Fruit fly (Drosophila melanogaster): ENCODE results near the gene Cp19.

The Cp19 gene

DNA sequence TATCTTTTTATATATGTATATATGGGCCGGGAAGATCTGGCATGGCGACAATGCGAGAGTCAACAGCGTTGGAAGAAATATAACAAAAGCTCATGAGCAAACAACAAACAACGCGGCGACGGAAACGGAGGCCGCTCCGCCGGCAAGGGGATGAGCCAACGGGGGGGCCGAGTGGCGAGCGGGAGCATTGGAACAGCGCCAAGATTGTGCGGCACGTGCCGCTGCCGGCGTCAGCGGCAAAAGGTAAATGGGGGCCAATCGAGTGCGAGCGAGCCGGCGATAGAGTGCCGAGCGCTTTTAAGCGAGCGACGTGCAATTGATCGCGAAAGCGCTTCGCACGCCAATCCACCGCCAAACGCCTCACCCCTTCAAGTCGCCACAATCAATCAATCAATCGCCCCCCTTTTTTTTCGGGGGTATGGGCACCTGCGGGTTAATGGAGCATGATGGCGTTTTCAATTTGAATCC lies 33.1 kb upstream of the Cp19 start (continued):
- TF ChIP-seq CG31365 (tag; optimal IDR thresholded peaks at IDR 0.05) (peak; percentile 22), CG11456 (GFP tag; IDR thresholded peaks at IDR 0.05) (peak; percentile 64; the same call in 2 of the 3 replicates), CG3838 (GFP tag; optimal IDR thresholded peaks at IDR 0.05) (peak; percentile 16), Ptx1 (GFP tag; IDR thresholded peaks at IDR 0.05) (no peak), Asciz (GFP tag; optimal IDR thresholded peaks at IDR 0.05) (peak; percentile 79), CG2889 (GFP tag; IDR thresholded peaks at IDR 0.05) (no peak), CG17802 (tag; optimal IDR thresholded peaks at IDR 0.05) (peak; percentile 20), fd64A (GFP tag; optimal IDR thresholded peaks at IDR 0.05) (peak; percentile 86), CG7963 (GFP tag; IDR thresholded peaks at IDR 0.05; ENCODE audit: partially characterized antibody) (no peak), GATAe (GFP tag; conservative IDR thresholded peaks at IDR 0.05) (peak; percentile 67), CG1832 (GFP tag; optimal IDR thresholded peaks at IDR 0.05) (peak; percentile 69), CG1529 (GFP tag; optimal IDR thresholded peaks at IDR 0.05) (peak; percentile 76), CG15479 (GFP tag; optimal IDR thresholded peaks at IDR 0.05) (no peak), CG11093 (GFP tag; IDR thresholded peaks at IDR 0.05) (peak; percentile 13; the same call in 1 of the 3 replicates), run (tag; optimal IDR thresholded peaks at IDR 0.05) (peak; percentile 20), CG17912 (GFP tag; optimal IDR thresholded peaks at IDR 0.05) (peak; percentile 75), inv (GFP tag; IDR thresholded peaks at IDR 0.05; ENCODE audit: partially characterized antibody) (no peak), Side (GFP tag; optimal IDR thresholded peaks at IDR 0.05) (peak; percentile 40), CG14860 (GFP tag; IDR thresholded peaks at IDR 0.05; ENCODE audit: partially characterized antibody) (no peak), wek (GFP tag; optimal IDR thresholded peaks at IDR 0.05) (peak; percentile 61), crc (GFP tag; optimal IDR thresholded peaks at IDR 0.05) (peak; percentile 7), Gsc (GFP tag; IDR thresholded peaks at IDR 0.05) (no peak), CG13624 (GFP tag; optimal IDR thresholded peaks at IDR 0.05) (peak; percentile 60), CG4820 (GFP tag; optimal IDR thresholded peaks at IDR 0.05) (peak; percentile 3), CG10462 (GFP tag; optimal IDR thresholded peaks at IDR 0.05) (no peak), fd102C (GFP tag; optimal IDR thresholded peaks at IDR 0.05) (no peak), Nf-YC (tag; optimal IDR thresholded peaks at IDR 0.05) (peak; percentile 59), da (GFP tag; optimal IDR thresholded peaks at IDR 0.05) (no peak), tio (GFP tag; optimal IDR thresholded peaks at IDR 0.05) (no peak), Tbp (GFP tag; optimal IDR thresholded peaks at IDR 0.05) (no peak), CG17385 (GFP tag; optimal IDR thresholded peaks at IDR 0.05) (peak; percentile 58), odd (GFP tag; optimal IDR thresholded peaks at IDR 0.05) (peak; percentile 81), stc (GFP tag; IDR thresholded peaks at IDR 0.05) (peak; percentile 48; the same call in 1 of the 2 replicates), Hr39 (optimal IDR thresholded peaks at IDR 0.05) (no peak), Mad (GFP tag; optimal IDR thresholded peaks at IDR 0.05) (peak; percentile 63), vnd (GFP tag; IDR thresholded peaks at IDR 0.05; ENCODE audit: partially characterized antibody) (0 out of 3 replicates have a peak, but pooled peaks have one; percentile 20), CG18476 (GFP tag; optimal IDR thresholded peaks at IDR 0.05) (peak; percentile 16), CG31224 (GFP tag; IDR thresholded peaks at IDR 0.05) (0 out of 2 replicates have a peak, but pooled peaks have one; percentile 25), dysf (GFP tag; IDR thresholded peaks at IDR 0.05) (0 out of 3 replicates have a peak, but pooled peaks have one; percentile 36), CG17568 (GFP tag; optimal IDR thresholded peaks at IDR 0.05) (peak; percentile 46), Oli (tag; optimal IDR thresholded peaks at IDR 0.05) (peak; percentile 40), ATbp (GFP tag; optimal IDR thresholded peaks at IDR 0.05) (peak; percentile 93), hth (optimal IDR thresholded peaks at IDR 0.05) (no peak), bcd (GFP tag; optimal IDR thresholded peaks at IDR 0.05) (peak; percentile 69), H15 (GFP tag; IDR thresholded peaks at IDR 0.05) (no peak), tgo (GFP tag; IDR thresholded peaks at IDR 0.05) (peak; percentile 39; the same call in 2 of the 3 replicates), aop (GFP tag; IDR thresholded peaks at IDR 0.05) (0 out of 2 replicates have a peak, but pooled peaks have one; percentile 3), CG7556 (GFP tag; optimal IDR thresholded peaks at IDR 0.05) (peak; percentile 64), zfh2 (GFP tag; optimal IDR thresholded peaks at IDR 0.05) (no peak), sob (GFP tag; IDR thresholded peaks at IDR 0.05) (peak; percentile 74), Spps (tag; optimal IDR thresholded peaks at IDR 0.05) (peak; percentile 56)
